Worm (Caenorhabditis elegans) whole organism, L3 larva: ENCODE results near the gene C08E3.15.
"Not testable (repeated sequence)": the region's sequence is repeated elsewhere in the genome, so short reads cannot be mapped to it uniquely, and the experiment has no call there.

Experiments
- ZK546.5 ChIP-seq: sonication (generic microtip); optimal IDR thresholded peaks from 2 replicates; lab custom pipeline; 2017; ENCODE audit warnings: missing biosample characterization, missing genetic modification characterization
- aly-2 ChIP-seq: fragments of 150-350 bp; optimal IDR thresholded peaks from 2 replicates; lab custom pipeline; 2014; ENCODE audit warnings: missing biosample characterization, missing genetic modification characterization
- ceh-16 ChIP-seq: sonication (generic microtip); optimal IDR thresholded peaks from 2 replicates; lab custom pipeline; 2017; ENCODE audit warnings: missing biosample characterization, missing genetic modification characterization
- egl-27 ChIP-seq: sonication (generic microtip); optimal IDR thresholded peaks from 4 replicates; lab custom pipeline; 2017; ENCODE audit warnings: missing biosample characterization, missing genetic modification reagents, missing genetic modification characterization
- elt-2 ChIP-seq: sonication (generic microtip); optimal IDR thresholded peaks from 2 replicates; lab custom pipeline; 2016; ENCODE audit warnings: missing genetic modification reagents, mild to moderate bottlenecking, missing genetic modification characterization, missing compliant biosample characterization
- jun-1 ChIP-seq: fragments of 150-350 bp; optimal IDR thresholded peaks from 2 replicates; lab custom pipeline; 2014; ENCODE audit warnings: missing biosample characterization, missing genetic modification reagents, missing genetic modification characterization
- nhr-23 ChIP-seq: fragments of 150-350 bp; optimal IDR thresholded peaks from 2 replicates; lab custom pipeline; 2014; ENCODE audit warnings: missing biosample characterization, missing genetic modification reagents, missing genetic modification characterization
- nhr-76 ChIP-seq: fragments of 150-350 bp; sonication (generic microtip); optimal IDR thresholded peaks from 5 replicates; lab custom pipeline; 2014; ENCODE audit warnings: missing biosample characterization, missing genetic modification characterization
- pqm-1 ChIP-seq: fragments of 150-350 bp; optimal IDR thresholded peaks from 2 replicates; lab custom pipeline; 2017; ENCODE audit warnings: missing biosample characterization, missing genetic modification characterization, inconsistent platforms
- snpc-4 ChIP-seq: fragments of 150-350 bp; optimal IDR thresholded peaks from 2 replicates; lab custom pipeline; 2014; ENCODE audit warnings: missing biosample characterization, missing genetic modification characterization
- unc-39 ChIP-seq: sonication (generic microtip); optimal IDR thresholded peaks from 4 replicates; lab custom pipeline; 2017; ENCODE audit warnings: missing biosample characterization, missing genetic modification characterization
- unc-62 ChIP-seq: fragments of 150-350 bp; sonication (generic microtip); optimal IDR thresholded peaks from 4 replicates; lab custom pipeline; 2014; ENCODE audit warnings: missing biosample characterization, missing genetic modification reagents, missing genetic modification characterization
- ztf-11 ChIP-seq: fragments of 150-350 bp; optimal IDR thresholded peaks from 2 replicates; lab custom pipeline; 2014; ENCODE audit warnings: missing biosample characterization, missing genetic modification characterization
- ztf-4 ChIP-seq: fragments of 150-350 bp; optimal IDR thresholded peaks from 2 replicates; lab custom pipeline; 2014; ENCODE audit warnings: missing biosample characterization, missing genetic modification characterization

DNA sequence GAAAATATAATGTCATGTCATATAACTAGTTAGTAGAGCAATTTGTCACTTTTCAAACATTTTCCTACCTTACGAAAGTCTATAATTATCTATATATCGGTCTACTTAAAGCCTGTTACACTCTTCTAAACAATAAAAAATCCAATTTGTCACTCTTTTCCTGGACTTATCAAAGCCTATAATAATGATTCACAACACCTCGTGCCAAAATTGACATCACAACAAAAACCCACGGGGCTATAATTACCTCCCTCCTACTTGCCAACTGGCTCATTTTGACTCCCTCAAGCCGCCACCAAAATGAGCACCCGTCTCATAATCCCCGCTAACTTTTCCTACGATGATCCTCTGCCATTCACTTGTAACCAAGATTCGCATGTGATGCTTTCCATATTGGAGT lies 8.7 kb upstream of the C08E3.15 start, which contains the start of gene srg-20:
- TF ChIP-seq pqm-1 (tag; lab: Kevin White, UChicago); nhr-76; ceh-16 (tag; lab: Kevin White, UChicago); unc-62 (GFP tag; lab: Kevin White, UChicago); ztf-4 (tag; lab: Kevin White, UChicago); egl-27 (tag; lab: Kevin White, UChicago); jun-1; elt-2 (tag; lab: Kevin White, UChicago); nhr-23 (tag; lab: Kevin White, UChicago); ZK546.5 (tag; lab: Kevin White, UChicago); unc-39 (tag; lab: Kevin White, UChicago); ztf-11 (tag; lab: Kevin White, UChicago); snpc-4 (tag; lab: Kevin White, UChicago); aly-2 (tag; lab: Kevin White, UChicago): not testable (repeated sequence)
